Fruit fly (Drosophila melanogaster) whole organism, prepupa: ENCODE results near the gene CG34281.
A peak's percentile ranks its signal among the peaks of the same experiment; 100 is the strongest.

Source experiments
- Blimp-1 ChIP-seq: fragments of 200-800 bp; sonication (Bioruptor generic); optimal IDR thresholded peaks from 3 replicates; lab custom pipeline; 2017; ENCODE audit warnings: missing biosample characterization, missing genetic modification characterization, mild to moderate bottlenecking, moderate library complexity, missing genetic modification reagents
- CG10631 ChIP-seq: fragments of 200-800 bp; sonication (Bioruptor generic); optimal IDR thresholded peaks from 2 replicates; lab custom pipeline; 2016; ENCODE audit warnings: missing biosample characterization, missing genetic modification characterization
- CG10669 ChIP-seq: fragments of 200-800 bp; sonication (Bioruptor generic); optimal IDR thresholded peaks from 3 replicates; lab custom pipeline; 2018; ENCODE audit warnings: missing biosample characterization, mild to moderate bottlenecking, missing genetic modification characterization, moderate library complexity
- CG11294 ChIP-seq: fragments of 200-800 bp; sonication (Bioruptor generic); IDR thresholded peaks from 2 replicates; pipeline ENCODE4 v1.3.6; 2022; ENCODE audit warnings: missing biosample characterization, missing genetic modification characterization
- CG11762 ChIP-seq: fragments of 200-800 bp; sonication (Bioruptor generic); optimal IDR thresholded peaks from 3 replicates; lab custom pipeline; 2016; ENCODE audit warnings: missing biosample characterization, missing genetic modification characterization; ENCODE audit not compliant: insufficient read depth
- CG1621 ChIP-seq: fragments of 200-800 bp; sonication (Bioruptor generic); optimal IDR thresholded peaks from 3 replicates; lab custom pipeline; 2018; ENCODE audit warnings: missing biosample characterization, mild to moderate bottlenecking, missing genetic modification characterization
- CG16779 ChIP-seq: fragments of 200-800 bp; sonication (Bioruptor generic); optimal IDR thresholded peaks from 3 replicates; lab custom pipeline; 2017; ENCODE audit warnings: missing biosample characterization, mild to moderate bottlenecking, missing genetic modification characterization
- CG3032 ChIP-seq: fragments of 200-800 bp; optimal IDR thresholded peaks from 2 replicates; lab custom pipeline; 2019; ENCODE audit warnings: missing biosample characterization, mild to moderate bottlenecking, missing genetic modification characterization, moderate library complexity
- CG31627 ChIP-seq: fragments of 200-800 bp; sonication (Bioruptor generic); optimal IDR thresholded peaks from 3 replicates; lab custom pipeline; 2016; ENCODE audit warnings: missing biosample characterization, missing genetic modification characterization
- CG32006 ChIP-seq: fragments of 200-800 bp; sonication (Bioruptor generic); optimal IDR thresholded peaks from 3 replicates; lab custom pipeline; 2017; ENCODE audit warnings: missing biosample characterization, mild to moderate bottlenecking, missing genetic modification characterization
- CG34406 ChIP-seq: fragments of 200-800 bp; sonication (Bioruptor generic); optimal IDR thresholded peaks from 3 replicates; lab custom pipeline; 2016; ENCODE audit warnings: missing biosample characterization, missing genetic modification characterization
- CG6163 ChIP-seq: fragments of 200-800 bp; sonication (Bioruptor generic); IDR thresholded peaks from 3 replicates; pipeline ENCODE4 v1.3.6; 2022; ENCODE audit warnings: missing biosample characterization, missing genetic modification characterization
- CG6276 ChIP-seq: fragments of 200-800 bp; sonication (Bioruptor generic); optimal IDR thresholded peaks from 2 replicates; lab custom pipeline; 2017; ENCODE audit warnings: missing biosample characterization, mild to moderate bottlenecking, missing genetic modification characterization
- CG6792 ChIP-seq: fragments of 200-800 bp; sonication (Bioruptor generic); optimal IDR thresholded peaks from 3 replicates; lab custom pipeline; 2016; ENCODE audit warnings: missing biosample characterization, missing genetic modification characterization
- CG6808 ChIP-seq: fragments of 200-800 bp; sonication (Bioruptor generic); optimal IDR thresholded peaks from 3 replicates; lab custom pipeline; 2017; ENCODE audit warnings: missing biosample characterization, missing genetic modification characterization, mild to moderate bottlenecking, moderate library complexity, missing genetic modification reagents
- CG7368 ChIP-seq: fragments of 200-800 bp; sonication (Bioruptor generic); optimal IDR thresholded peaks from 3 replicates; lab custom pipeline; 2016; ENCODE audit warnings: missing biosample characterization, missing genetic modification characterization
- CG8119 ChIP-seq: fragments of 200-800 bp; sonication (Bioruptor generic); IDR thresholded peaks from 3 replicates; pipeline ENCODE4 v1.3.6; 2022; ENCODE audit warnings: missing biosample characterization, missing genetic modification characterization
- CG8319 ChIP-seq: fragments of 200-800 bp; sonication (Bioruptor generic); optimal IDR thresholded peaks from 3 replicates; lab custom pipeline; 2016; ENCODE audit warnings: missing biosample characterization, missing genetic modification characterization
- CG9139 ChIP-seq: fragments of 200-800 bp; sonication (Bioruptor generic); optimal IDR thresholded peaks from 3 replicates; lab custom pipeline; 2017; ENCODE audit warnings: missing biosample characterization, mild to moderate bottlenecking, missing genetic modification characterization
- Eip75B ChIP-seq: fragments of 200-800 bp; sonication (Bioruptor generic); optimal IDR thresholded peaks from 3 replicates; lab custom pipeline; 2016; ENCODE audit warnings: missing biosample characterization, missing genetic modification characterization
- Eip78C ChIP-seq: fragments of 200-800 bp; sonication (Bioruptor generic); peaks from one replicate; lab custom pipeline; 2016; ENCODE audit warnings: missing biosample characterization, missing genetic modification characterization
- Eip93F ChIP-seq: fragments of 200-800 bp; sonication (Bioruptor generic); optimal IDR thresholded peaks from 2 replicates; lab custom pipeline; 2016; ENCODE audit warnings: missing biosample characterization, mild to moderate bottlenecking, missing genetic modification characterization
- Ets96B ChIP-seq: fragments of 200-800 bp; optimal IDR thresholded peaks from 2 replicates; lab custom pipeline; 2019; ENCODE audit warnings: missing biosample characterization, mild to moderate bottlenecking, missing genetic modification characterization, moderate library complexity
- Hr39 ChIP-seq: fragments of 200-800 bp; sonication (Bioruptor generic); optimal IDR thresholded peaks from 2 replicates; lab custom pipeline; 2016; ENCODE audit warnings: missing biosample characterization, missing genetic modification characterization
- Hr4 ChIP-seq: fragments of 200-800 bp; sonication (Bioruptor generic); optimal IDR thresholded peaks from 3 replicates; lab custom pipeline; 2016; ENCODE audit warnings: missing biosample characterization, missing genetic modification characterization
- Lpt ChIP-seq: fragments of 200-800 bp; sonication (Bioruptor generic); optimal IDR thresholded peaks from 3 replicates; lab custom pipeline; 2016; ENCODE audit warnings: missing biosample characterization, missing genetic modification characterization
- Met ChIP-seq: fragments of 200-800 bp; sonication (Bioruptor generic); optimal IDR thresholded peaks from 3 replicates; lab custom pipeline; 2016; ENCODE audit warnings: missing biosample characterization, missing genetic modification characterization
- OdsH ChIP-seq: fragments of 200-800 bp; sonication (Bioruptor generic); optimal IDR thresholded peaks from 3 replicates; lab custom pipeline; 2016; ENCODE audit warnings: missing biosample characterization, missing genetic modification characterization
- Smox ChIP-seq: fragments of 200-800 bp; sonication (Bioruptor generic); optimal IDR thresholded peaks from 3 replicates; lab custom pipeline; 2016; ENCODE audit warnings: missing biosample characterization, missing genetic modification characterization
- Sox14 ChIP-seq: fragments of 200-800 bp; sonication (Bioruptor generic); optimal IDR thresholded peaks from 3 replicates; lab custom pipeline; 2016; ENCODE audit warnings: missing biosample characterization, missing genetic modification characterization
- Sox15 ChIP-seq: fragments of 200-800 bp; sonication (Bioruptor generic); optimal IDR thresholded peaks from 3 replicates; lab custom pipeline; 2016; ENCODE audit warnings: missing biosample characterization, missing genetic modification characterization
- acj6 ChIP-seq: fragments of 200-800 bp; sonication (Bioruptor generic); optimal IDR thresholded peaks from 3 replicates; lab custom pipeline; 2016; ENCODE audit warnings: missing biosample characterization, missing genetic modification characterization
- cyc ChIP-seq: fragments of 200-800 bp; sonication (Bioruptor generic); optimal IDR thresholded peaks from 3 replicates; lab custom pipeline; 2016; ENCODE audit warnings: missing biosample characterization, missing genetic modification characterization
- dac ChIP-seq: fragments of 200-800 bp; sonication (Bioruptor generic); optimal IDR thresholded peaks from 2 replicates; lab custom pipeline; 2017; ENCODE audit warnings: missing biosample characterization, mild to moderate bottlenecking, missing genetic modification characterization
- dsx ChIP-seq: fragments of 200-800 bp; optimal IDR thresholded peaks from 3 replicates; lab custom pipeline; 2019; ENCODE audit warnings: missing biosample characterization, mild to moderate bottlenecking, missing genetic modification characterization, moderate library complexity; ENCODE audit not compliant: poor library complexity, severe bottlenecking
- fd59A ChIP-seq: fragments of 200-800 bp; sonication (Bioruptor generic); optimal IDR thresholded peaks from 2 replicates; lab custom pipeline; 2017; ENCODE audit warnings: missing biosample characterization, mild to moderate bottlenecking, missing genetic modification characterization, missing genetic modification reagents
- fd85E ChIP-seq: fragments of 200-800 bp; sonication (Bioruptor generic); optimal IDR thresholded peaks from 3 replicates; lab custom pipeline; 2016; ENCODE audit warnings: missing biosample characterization, missing genetic modification characterization
- fkh ChIP-seq: fragments of 200-800 bp; sonication (Bioruptor generic); optimal IDR thresholded peaks from 3 replicates; lab custom pipeline; 2017; ENCODE audit warnings: missing biosample characterization, mild to moderate bottlenecking, missing genetic modification characterization, moderate library complexity
- lz ChIP-seq: fragments of 200-800 bp; sonication (Bioruptor generic); optimal IDR thresholded peaks from 3 replicates; lab custom pipeline; 2016; ENCODE audit warnings: missing biosample characterization, missing genetic modification characterization
- net ChIP-seq: fragments of 200-800 bp; sonication (Bioruptor generic); optimal IDR thresholded peaks from 3 replicates; lab custom pipeline; 2016; ENCODE audit warnings: missing biosample characterization, missing genetic modification characterization
- spab ChIP-seq: fragments of 200-800 bp; sonication (Bioruptor generic); optimal IDR thresholded peaks from 2 replicates; lab custom pipeline; 2017; ENCODE audit warnings: missing biosample characterization, mild to moderate bottlenecking, missing genetic modification characterization, missing genetic modification reagents
- ss ChIP-seq, 2 experiments: fragments of 200-800 bp; sonication (Bioruptor generic); optimal IDR thresholded peaks; 2 replicates in 1 of 2; 3 replicates in 1 of 2; lab custom pipeline; 2017 to 2018; ENCODE audit warnings: mild to moderate bottlenecking in 2 of 2, missing biosample characterization in 2 of 2, missing genetic modification characterization in 2 of 2, moderate library complexity in 1 of 2
- svp ChIP-seq: fragments of 200-800 bp; sonication (Bioruptor generic); peaks from one replicate; lab custom pipeline; 2016; ENCODE audit warnings: missing biosample characterization, missing genetic modification characterization
- topi ChIP-seq: fragments of 200-800 bp; sonication (Bioruptor generic); optimal IDR thresholded peaks from 3 replicates; lab custom pipeline; 2016; ENCODE audit warnings: missing biosample characterization, missing genetic modification characterization
- vri ChIP-seq: fragments of 200-800 bp; sonication (Bioruptor generic); optimal IDR thresholded peaks from 3 replicates; lab custom pipeline; 2016; ENCODE audit warnings: missing biosample characterization, mild to moderate bottlenecking, missing genetic modification characterization

Gene CG34281

dm6 chr3R:17617976-17618308 lies 5.3 kb downstream of the CG34281 start (continued):
- TF ChIP-seq Hr39 (GFP tag; lab: Kevin White, UChicago) = no peak
- peak; percentile 9 for TF ChIP-seq CG16779
- no peak for TF ChIP-seq CG10669 (GFP tag; lab: Kevin White, UChicago)
- TF ChIP-seq dsx = peak; percentile 10
- no peak for TF ChIP-seq Eip93F
- no peak for TF ChIP-seq CG11294

- TF ChIP-seq CG16779 = no peak
- TF ChIP-seq CG8119 (GFP tag; lab: Robert Waterston, UW) = no peak
- TF ChIP-seq Eip78C = no peak
- no peak for TF ChIP-seq CG7368
- no peak for TF ChIP-seq fd85E (GFP tag; lab: Kevin White, UChicago)
- no peak for TF ChIP-seq CG6792
- no peak for TF ChIP-seq CG9139
- TF ChIP-seq CG10631 (GFP tag; lab: Kevin White, UChicago) = no peak
- no peak for TF ChIP-seq Lpt
- TF ChIP-seq CG6276 = no peak
- TF ChIP-seq Eip93F = no peak
- no peak for TF ChIP-seq net (GFP tag; lab: Kevin White, UChicago)
- no peak for TF ChIP-seq dac (GFP tag; lab: Kevin White, UChicago)
- no peak for TF ChIP-seq Hr4
- no peak for TF ChIP-seq acj6 (GFP tag; lab: Kevin White, UChicago)
- TF ChIP-seq Blimp-1 (GFP tag; lab: Kevin White, UChicago) = no peak
- no peak for TF ChIP-seq CG3032 (tag; lab: Kevin White, UChicago)
- no peak for TF ChIP-seq Hr39 (GFP tag; lab: Kevin White, UChicago)
Measured at dm6 chr3R:17618699-17619150, 6.0 kb downstream of the CG34281 start, which contains the start of the genes CG14324 and CG14326. TSS of gene CG14324 (minus strand) at chr3R:17618799. TSS of gene CG14326 (plus strand) at chr3R:17619100.

DNA sequence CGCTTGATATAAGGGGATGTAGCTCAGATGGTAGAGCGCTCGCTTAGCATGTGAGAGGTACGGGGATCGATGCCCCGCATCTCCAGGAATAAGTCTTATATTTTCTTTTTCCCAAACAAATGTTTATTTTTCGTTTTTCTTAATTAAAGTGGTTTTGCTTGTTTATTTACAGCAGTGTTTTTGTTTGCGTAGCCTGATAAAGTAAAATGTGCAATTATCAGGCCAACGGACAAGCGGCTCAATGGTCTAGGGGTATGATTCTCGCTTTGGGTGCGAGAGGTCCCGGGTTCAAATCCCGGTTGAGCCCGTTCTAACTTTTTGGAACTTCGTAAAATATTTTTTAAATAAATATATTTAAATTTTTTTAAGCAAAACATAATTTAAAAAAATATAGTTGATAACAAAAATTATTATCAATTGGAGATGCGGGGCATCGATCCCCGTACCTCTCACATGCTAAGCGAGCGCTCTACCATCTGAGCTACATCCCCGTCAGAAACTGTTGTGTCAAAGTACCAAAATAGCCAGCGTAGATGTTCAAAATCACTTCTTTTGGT lies 7.1 kb downstream of the CG34281 start:
- TF ChIP-seq Sox15 (GFP tag; lab: Kevin White, UChicago) (no peak), Eip75B (GFP tag; lab: Kevin White, UChicago) (peak; percentile 10), Met (GFP tag; lab: Kevin White, UChicago) (no peak), lz (no peak), CG31627 (GFP tag; lab: Kevin White, UChicago) (no peak), CG8119 (GFP tag; lab: Robert Waterston, UW) (peak; percentile 82), CG1621 (tag; lab: Kevin White, UChicago) (peak; percentile 53), dsx (peak; percentile 79), cyc (GFP tag; lab: Kevin White, UChicago) (no peak), CG6163 (GFP tag; lab: Robert Waterston, UW) (peak; percentile 76), Eip78C (peak; percentile 85), CG11762 (GFP tag; lab: Kevin White, UChicago) (peak; percentile 32), acj6 (GFP tag; lab: Kevin White, UChicago) (no peak), spab (GFP tag; lab: Kevin White, UChicago) (peak; percentile 60), CG7368 (no peak), Blimp-1 (GFP tag; lab: Kevin White, UChicago) (no peak), topi (peak; percentile 0), CG11294 (no peak), vri (peak; percentile 42), fkh (peak; percentile 78), Ets96B (tag; lab: Kevin White, UChicago) (peak; percentile 50), CG10631 (GFP tag; lab: Kevin White, UChicago) (no peak), OdsH (GFP tag; lab: Kevin White, UChicago) (no peak), CG6808 (GFP tag; lab: Kevin White, UChicago) (peak; percentile 77), dac (GFP tag; lab: Kevin White, UChicago) (no peak), CG6276 (peak; percentile 84), CG9139 (peak; percentile 88), ss (GFP tag; optimal IDR thresholded peaks at IDR 0.05; lab: Kevin White, UChicago) (peak; percentile 86 to 88), CG32006 (peak; percentile 33), Eip93F (no peak), CG6792 (no peak), CG10669 (GFP tag; lab: Kevin White, UChicago) (peak; percentile 48), net (GFP tag; lab: Kevin White, UChicago) (peak; percentile 36), CG8319 (GFP tag; lab: Kevin White, UChicago) (no peak), Smox (GFP tag; lab: Kevin White, UChicago) (no peak), Sox14 (GFP tag; lab: Kevin White, UChicago) (no peak), fd59A (GFP tag; lab: Kevin White, UChicago) (no peak), CG34406 (GFP tag; lab: Kevin White, UChicago) (no peak), svp (peak; percentile 88)
